Fruit fly (Drosophila melanogaster) whole organism: ENCODE data around the gene CG14286.

Source experiments
- CG8478 ChIP-seq: fragments of >200 bp; optimal IDR thresholded peaks from 2 replicates; lab custom pipeline; 2018; ENCODE audit warnings: inconsistent platforms
- Dll ChIP-seq: fragments of >200 bp; optimal IDR thresholded peaks from 2 replicates; lab custom pipeline; 2017
- EcR ChIP-seq, 2 experiments: fragments of >200 bp; optimal IDR thresholded peaks; 2 replicates each; lab custom pipeline; 2017; ENCODE audit warnings: missing biosample characterization in 2 of 2, missing genetic modification characterization in 2 of 2, missing genetic modification reagents in 2 of 2
- pan ChIP-seq: fragments of >200 bp; optimal IDR thresholded peaks from 2 replicates; lab custom pipeline; 2017
- psq ChIP-seq: fragments of >200 bp; optimal IDR thresholded peaks from 2 replicates; lab custom pipeline; 2017
- usp ChIP-seq: fragments of >200 bp; optimal IDR thresholded peaks from 2 replicates; lab custom pipeline; 2017; ENCODE audit warnings: missing biosample characterization, missing genetic modification characterization, mixed read lengths

The CG14286 gene

DNA sequence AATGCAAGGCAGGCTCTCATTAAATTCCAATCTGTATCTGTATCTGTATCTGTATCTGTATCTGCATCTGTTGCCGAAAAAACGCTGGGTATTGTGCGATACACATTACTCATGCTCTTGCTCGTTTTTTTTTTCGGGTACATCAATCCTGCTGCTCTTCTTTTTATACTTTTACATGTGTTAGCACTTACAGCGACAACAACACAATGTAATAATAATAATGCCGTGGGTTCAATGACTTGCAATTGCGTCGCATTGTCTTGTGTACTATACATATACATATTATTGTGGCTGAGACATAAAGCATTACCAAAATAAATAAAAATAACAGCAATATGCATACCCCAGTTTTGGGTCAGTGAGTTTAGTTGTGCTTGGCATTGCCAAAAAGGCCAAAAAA is 30.9 kb downstream of the CG14286 start:
- TF ChIP-seq EcR (GFP tag; optimal IDR thresholded peaks at IDR 0.05; lab: Kevin White, UChicago) (no peak), Dll (lab: Kevin White, UChicago) (no peak), usp (GFP tag; lab: Kevin White, UChicago) (no peak), pan (no peak), CG8478 (lab: Kevin White, UChicago) (no peak), psq (lab: Kevin White, UChicago) (no peak)

DNA sequence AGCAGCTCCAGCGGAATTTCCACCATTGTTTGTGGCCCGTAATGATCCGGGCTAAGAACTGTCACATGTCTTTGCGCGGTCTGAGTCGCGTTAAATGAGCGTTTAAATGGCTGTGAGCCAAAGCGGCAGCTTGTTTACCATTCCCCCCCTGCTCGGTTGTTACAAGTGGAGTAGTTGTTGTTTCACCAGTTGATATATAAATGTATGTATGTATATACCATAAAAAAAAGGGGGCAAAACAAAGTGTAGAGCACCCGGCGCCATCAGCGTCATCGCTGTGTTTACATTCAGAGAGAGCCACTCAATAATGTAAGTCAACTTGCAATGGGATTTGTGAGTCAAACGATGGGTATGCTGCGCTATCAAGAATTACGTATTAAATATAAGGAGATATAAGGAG is 33.0 kb downstream of the CG14286 start:
- TF ChIP-seq psq (lab: Kevin White, UChicago) (no peak), Dll (lab: Kevin White, UChicago) (no peak), usp (GFP tag; lab: Kevin White, UChicago) (no peak), CG8478 (lab: Kevin White, UChicago) (no peak), pan (no peak), EcR (GFP tag; optimal IDR thresholded peaks at IDR 0.05; lab: Kevin White, UChicago) (no peak)

DNA sequence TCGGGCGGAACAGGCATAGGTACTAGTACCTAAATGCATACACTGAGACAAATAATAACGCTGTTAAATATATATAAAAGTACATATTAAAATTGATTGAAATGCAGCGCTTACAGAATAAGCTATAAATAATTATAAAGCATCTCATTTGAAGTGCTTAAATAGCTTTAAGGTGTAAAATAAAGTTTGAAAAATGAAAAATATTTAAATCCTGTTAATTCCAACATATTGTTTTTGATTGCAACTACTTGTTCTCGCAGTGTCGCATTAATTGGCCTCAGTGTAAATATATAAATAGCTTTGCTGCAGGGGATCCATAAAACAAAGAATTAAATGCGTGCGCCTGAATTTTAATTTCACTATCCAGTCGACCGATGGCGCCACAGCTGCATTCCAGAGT is 34.5 kb downstream of the CG14286 start:
- TF ChIP-seq Dll (lab: Kevin White, UChicago) (no peak), EcR (GFP tag; optimal IDR thresholded peaks at IDR 0.05; lab: Kevin White, UChicago) (no peak), pan (no peak), CG8478 (lab: Kevin White, UChicago) (no peak)

DNA sequence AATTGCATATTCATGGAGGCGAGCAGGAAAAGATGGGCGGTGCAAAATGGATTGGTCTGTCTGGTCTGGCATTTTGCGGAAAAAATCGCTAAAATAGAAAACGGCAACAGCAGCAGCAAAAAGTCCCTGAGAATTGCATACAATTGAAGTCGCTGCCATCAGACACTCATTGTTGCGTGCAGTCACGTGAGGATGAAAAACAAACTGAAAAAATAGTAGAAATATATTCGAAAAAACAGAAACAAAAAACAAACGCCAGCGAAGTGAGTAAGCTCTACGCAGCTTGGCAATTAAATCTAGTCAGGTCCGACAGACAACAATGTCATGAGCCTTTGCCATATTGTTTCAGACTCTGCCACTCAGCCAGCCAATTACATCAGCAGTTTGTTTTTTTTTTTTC is 35.4 kb downstream of the CG14286 start:
- TF ChIP-seq EcR (GFP tag; optimal IDR thresholded peaks at IDR 0.05; lab: Kevin White, UChicago) (no peak), CG8478 (lab: Kevin White, UChicago) (no peak), pan (no peak), psq (lab: Kevin White, UChicago) (no peak), Dll (lab: Kevin White, UChicago) (no peak), usp (GFP tag; lab: Kevin White, UChicago) (no peak)

DNA sequence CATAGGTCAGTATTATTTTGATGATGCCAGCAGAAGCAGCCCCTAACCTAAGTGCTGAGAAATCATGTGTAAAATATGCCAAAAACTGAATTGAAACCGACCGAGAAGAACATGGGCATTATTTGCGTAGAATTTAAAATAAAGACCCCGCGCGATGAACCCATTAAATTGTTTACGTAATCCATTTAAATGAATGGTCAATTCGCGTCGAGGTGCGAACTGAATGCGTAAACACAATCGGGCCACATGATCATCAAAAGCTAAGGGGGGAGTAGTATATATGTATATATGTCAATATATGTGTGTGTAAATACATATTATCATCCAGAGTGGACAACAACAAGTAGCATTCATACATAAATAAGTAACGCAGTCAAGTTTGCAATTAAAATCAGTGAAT is 36.3 kb downstream of the CG14286 start:
- TF ChIP-seq usp (GFP tag; lab: Kevin White, UChicago): no peak
- no peak for TF ChIP-seq CG8478 (lab: Kevin White, UChicago)
- TF ChIP-seq pan: no peak
- TF ChIP-seq Dll (lab: Kevin White, UChicago): no peak
- TF ChIP-seq EcR (GFP tag; optimal IDR thresholded peaks at IDR 0.05; lab: Kevin White, UChicago): no peak
- TF ChIP-seq psq (lab: Kevin White, UChicago): no peak

DNA sequence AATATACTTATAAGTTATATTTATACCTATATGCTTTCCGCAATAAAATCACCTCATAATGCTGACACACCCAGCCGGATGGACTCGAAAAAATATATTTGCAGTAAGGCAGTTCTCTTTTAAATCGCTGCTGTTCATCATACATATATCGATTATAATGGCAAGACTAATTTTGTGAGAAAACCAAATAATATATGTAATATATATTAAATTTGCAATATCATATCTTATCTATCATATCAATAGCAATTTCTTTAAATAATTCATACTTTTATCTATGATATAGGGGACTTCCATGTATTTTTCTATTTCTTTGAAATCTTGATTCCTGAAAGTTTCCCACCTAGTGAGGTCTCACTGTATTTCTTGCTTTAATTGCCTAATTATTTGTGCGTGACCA is 38.7 kb downstream of the CG14286 start:
- TF ChIP-seq CG8478 (lab: Kevin White, UChicago): no peak
- TF ChIP-seq psq (lab: Kevin White, UChicago): no peak

DNA sequence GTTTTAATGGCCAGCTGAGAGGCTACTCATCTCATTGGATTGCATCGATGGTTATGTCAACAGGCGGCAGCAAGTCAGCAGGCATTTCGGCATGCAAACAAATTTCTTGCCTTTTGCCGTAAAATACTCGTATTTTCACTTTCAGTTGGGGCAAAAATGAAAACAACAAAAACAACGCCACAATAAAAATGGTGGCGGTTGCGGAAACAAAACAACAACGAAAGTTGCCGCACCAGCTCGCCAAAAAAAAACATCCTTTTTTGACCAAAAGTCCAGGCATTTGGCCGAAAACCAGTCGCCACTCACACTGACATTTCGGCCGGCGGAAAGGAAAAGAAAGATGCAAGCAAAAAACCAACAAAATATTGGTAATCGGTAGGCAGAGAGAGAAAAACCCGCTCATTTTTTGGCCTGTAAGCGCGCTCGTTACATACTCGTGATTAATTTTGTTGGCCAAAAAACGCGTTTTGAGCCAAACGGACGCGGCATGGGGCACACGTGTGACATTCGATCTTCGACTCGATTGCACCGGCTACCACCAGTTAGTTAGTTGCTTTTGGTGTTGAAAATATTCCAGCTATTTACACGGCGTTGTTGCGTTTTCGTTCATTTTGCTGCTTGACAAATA is 40.3 kb downstream of the CG14286 start:
- TF ChIP-seq Dll (lab: Kevin White, UChicago): no peak
- no peak for TF ChIP-seq CG8478 (lab: Kevin White, UChicago)

DNA sequence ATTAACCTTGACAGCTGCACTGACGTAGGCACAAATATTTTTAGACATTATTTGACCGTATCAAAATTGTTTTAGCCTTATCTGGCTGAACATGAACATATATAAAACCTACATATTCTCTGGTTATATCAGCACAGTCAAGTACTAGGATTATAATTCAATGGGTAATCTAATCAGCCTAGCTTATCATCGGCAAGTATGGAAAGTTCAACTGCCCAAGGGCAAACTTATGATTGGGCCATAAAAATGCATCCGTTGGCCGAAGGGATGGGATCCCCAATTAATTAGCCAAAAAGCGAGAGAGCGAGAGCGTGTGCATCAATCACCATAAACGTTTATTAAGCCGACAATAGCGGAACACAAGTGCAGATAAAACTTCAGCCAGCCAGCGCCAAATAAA is 41.6 kb downstream of the CG14286 start:
- TF ChIP-seq psq (lab: Kevin White, UChicago) (no peak), usp (GFP tag; lab: Kevin White, UChicago) (no peak), Dll (lab: Kevin White, UChicago) (no peak), EcR (GFP tag; optimal IDR thresholded peaks at IDR 0.05; lab: Kevin White, UChicago) (no peak), CG8478 (lab: Kevin White, UChicago) (no peak), pan (no peak)

DNA sequence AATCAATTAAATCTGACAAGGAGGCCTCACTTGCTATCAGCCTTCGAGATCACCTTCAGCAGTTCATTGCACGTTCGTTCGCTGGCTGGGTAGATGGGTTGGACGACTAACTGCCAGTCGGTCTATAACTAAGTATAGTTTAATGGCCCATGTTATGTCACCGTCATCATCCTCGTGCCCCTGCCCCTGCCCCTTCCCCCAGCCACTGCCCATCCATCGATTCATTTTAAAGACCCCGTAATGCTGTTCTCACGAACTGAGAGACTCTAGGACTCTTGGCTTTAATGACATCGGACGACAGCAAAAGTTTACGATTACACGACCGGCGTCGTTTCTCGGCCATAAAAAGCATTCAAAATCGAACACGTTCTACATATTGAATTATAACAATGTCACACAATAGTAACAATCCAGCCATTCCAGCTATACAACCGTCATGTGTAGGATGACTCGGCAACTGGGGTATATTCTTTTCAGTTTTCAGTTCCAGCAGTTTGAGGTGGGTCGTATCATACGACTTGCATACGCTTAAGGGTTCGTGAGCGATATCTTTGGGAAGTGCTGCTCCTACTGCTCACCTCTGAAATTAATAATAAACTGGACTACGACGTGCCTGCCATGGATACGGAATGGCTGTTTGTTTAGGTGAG is 43.2 kb downstream of the CG14286 start:
- TF ChIP-seq usp (GFP tag; lab: Kevin White, UChicago): no peak

DNA sequence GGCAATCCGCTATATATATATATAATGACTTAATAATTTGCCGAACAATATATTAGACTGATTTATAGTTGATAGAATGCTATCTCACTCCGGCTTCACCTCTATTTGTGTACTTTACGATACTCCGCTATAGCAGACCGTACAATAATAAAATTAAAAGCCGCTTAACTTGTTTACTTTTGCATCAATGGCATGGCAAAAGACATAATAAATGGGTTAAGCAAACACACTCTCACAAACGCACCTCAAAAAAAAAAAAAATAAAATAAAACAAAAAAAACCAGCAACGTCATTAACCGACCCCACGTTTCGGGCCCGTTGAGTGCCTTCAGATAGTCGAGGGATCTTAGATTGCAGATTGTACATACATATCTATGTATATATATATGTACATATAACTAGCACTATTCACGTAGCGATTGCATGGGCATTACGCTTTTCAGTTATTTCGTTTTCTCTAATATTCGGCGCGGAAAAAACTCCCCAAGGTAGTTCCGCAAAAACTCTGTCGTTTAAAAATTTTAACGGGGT is 44.0 kb downstream of the CG14286 start:
- no peak for TF ChIP-seq CG8478 (lab: Kevin White, UChicago)
- TF ChIP-seq EcR (GFP tag; optimal IDR thresholded peaks at IDR 0.05; lab: Kevin White, UChicago): no peak
- TF ChIP-seq psq (lab: Kevin White, UChicago): no peak
- no peak for TF ChIP-seq Dll (lab: Kevin White, UChicago)
- TF ChIP-seq pan: no peak
- TF ChIP-seq usp (GFP tag; lab: Kevin White, UChicago): no peak

DNA sequence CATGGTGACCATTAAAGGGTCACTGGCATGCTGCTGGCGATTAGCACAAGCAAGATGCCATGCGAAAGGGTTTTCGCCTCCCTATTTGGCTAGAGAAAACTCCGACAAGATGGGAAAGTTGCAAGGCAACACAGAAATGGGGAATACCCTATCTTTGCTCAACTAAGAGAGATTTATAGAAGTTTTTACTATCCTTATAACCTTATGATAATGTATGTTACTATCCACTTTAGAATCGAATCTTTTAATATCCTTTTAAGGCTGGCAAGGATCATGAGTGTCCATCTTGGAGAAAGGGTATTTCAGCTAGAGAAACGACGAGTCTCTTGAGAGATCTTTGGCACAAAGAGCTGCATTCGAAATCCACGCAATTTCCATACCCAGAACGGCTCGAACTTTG is 45.8 kb downstream of the CG14286 start:
- no peak for TF ChIP-seq pan
- no peak for TF ChIP-seq CG8478 (lab: Kevin White, UChicago)
- no peak for TF ChIP-seq EcR (GFP tag; optimal IDR thresholded peaks at IDR 0.05; lab: Kevin White, UChicago)
- TF ChIP-seq usp (GFP tag; lab: Kevin White, UChicago): no peak
- TF ChIP-seq psq (lab: Kevin White, UChicago): no peak
- TF ChIP-seq Dll (lab: Kevin White, UChicago): no peak

DNA sequence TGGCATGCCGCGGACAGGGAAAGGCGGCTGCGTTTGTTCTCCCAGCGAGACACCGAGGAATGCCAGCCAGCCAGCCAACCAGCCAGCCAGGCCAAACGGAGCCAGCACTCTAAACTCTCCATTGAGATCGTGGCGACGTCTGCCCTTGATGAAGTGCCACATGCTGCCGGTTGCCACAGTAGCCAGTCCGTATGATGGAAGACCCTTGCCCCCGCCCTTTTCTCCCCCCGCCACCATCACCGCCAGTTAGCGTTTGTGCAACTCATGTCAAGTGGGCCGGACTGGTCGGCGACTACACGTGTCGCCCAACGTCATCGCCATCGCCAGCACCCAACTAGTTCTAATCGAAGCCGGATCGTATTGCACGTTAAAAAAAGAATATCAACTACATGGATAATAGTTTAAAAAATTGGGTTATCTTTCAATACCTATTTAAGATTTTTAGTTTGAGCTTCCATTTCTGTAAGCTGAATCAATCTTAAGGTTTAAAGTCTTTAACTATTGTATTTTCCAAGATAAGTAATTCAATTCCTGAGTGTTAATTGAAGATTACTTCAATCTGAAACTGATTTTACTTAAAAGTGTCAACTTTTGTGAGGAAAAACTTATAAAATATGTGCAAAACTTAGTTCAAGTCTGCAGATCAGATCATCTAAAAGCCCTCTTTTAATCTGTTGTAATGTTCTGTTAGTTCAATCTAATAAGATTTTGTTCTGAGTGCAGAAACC is 46.5 kb downstream of the CG14286 start:
- TF ChIP-seq EcR (GFP tag; optimal IDR thresholded peaks at IDR 0.05; lab: Kevin White, UChicago) (no peak), Dll (lab: Kevin White, UChicago) (no peak), pan (no peak), usp (GFP tag; lab: Kevin White, UChicago) (no peak), CG8478 (lab: Kevin White, UChicago) (no peak), psq (lab: Kevin White, UChicago) (no peak)
